Fruit fly (Drosophila melanogaster) whole organism, pupa: Measurements from ENCODE around the gene cv-c.
A peak's percentile ranks its signal among the peaks of the same experiment; 100 is the strongest.

Experiments used
- CG10348 ChIP-seq: fragments of 200-800 bp; sonication (Bioruptor generic); IDR thresholded peaks from 2 replicates; pipeline ENCODE4 v1.3.6; 2022; ENCODE audit warnings: missing biosample characterization, missing genetic modification characterization
- CG12605 ChIP-seq: fragments of 200-800 bp; sonication (Bioruptor generic); IDR thresholded peaks from 2 replicates; pipeline ENCODE4 v1.3.6; 2022; ENCODE audit warnings: missing biosample characterization, missing genetic modification characterization
- CG13204 ChIP-seq: fragments of 200-800 bp; sonication (Bioruptor generic); optimal IDR thresholded peaks from 2 replicates; lab custom pipeline; 2018; ENCODE audit warnings: missing biosample characterization, mild to moderate bottlenecking, missing genetic modification characterization, moderate library complexity
- CG14655 ChIP-seq: fragments of 200-800 bp; sonication (Bioruptor generic); optimal IDR thresholded peaks from 3 replicates; lab custom pipeline; 2017; ENCODE audit warnings: mild to moderate bottlenecking, missing biosample characterization, missing genetic modification reagents, missing genetic modification characterization
- CG15710 ChIP-seq: fragments of 200-800 bp; sonication (Bioruptor generic); optimal IDR thresholded peaks from 2 replicates; lab custom pipeline; 2018; ENCODE audit warnings: missing biosample characterization, mild to moderate bottlenecking, missing genetic modification characterization, moderate library complexity
- CG17806 ChIP-seq: fragments of 200-800 bp; sonication (Bioruptor generic); optimal IDR thresholded peaks from 2 replicates; lab custom pipeline; 2018; ENCODE audit warnings: missing biosample characterization, mild to moderate bottlenecking, missing genetic modification characterization, moderate library complexity
- CG32121 ChIP-seq: fragments of 200-800 bp; sonication (Bioruptor generic); IDR thresholded peaks from 2 replicates; pipeline ENCODE4 v1.3.6; 2022; ENCODE audit warnings: missing biosample characterization, missing genetic modification characterization
- CG34367 ChIP-seq: fragments of 200-800 bp; sonication (Bioruptor generic); optimal IDR thresholded peaks from 2 replicates; lab custom pipeline; 2018; ENCODE audit warnings: missing biosample characterization, mild to moderate bottlenecking, missing genetic modification characterization
- CG4496 ChIP-seq: fragments of 200-800 bp; sonication (Bioruptor generic); IDR thresholded peaks from 3 replicates; pipeline ENCODE4 v1.3.6; 2022; ENCODE audit warnings: missing biosample characterization, missing genetic modification characterization
- CG8159 ChIP-seq: fragments of 200-800 bp; sonication (Bioruptor generic); optimal IDR thresholded peaks from 3 replicates; lab custom pipeline; 2018; ENCODE audit warnings: missing biosample characterization, mild to moderate bottlenecking, missing genetic modification characterization, moderate library complexity
- CG8301 ChIP-seq: fragments of 200-800 bp; sonication (Bioruptor generic); optimal IDR thresholded peaks from 2 replicates; lab custom pipeline; 2018; ENCODE audit warnings: missing biosample characterization, mild to moderate bottlenecking, missing genetic modification characterization
- CG9948 ChIP-seq: fragments of 200-800 bp; sonication (Bioruptor generic); optimal IDR thresholded peaks from 2 replicates; lab custom pipeline; 2018; ENCODE audit warnings: missing biosample characterization, mild to moderate bottlenecking, missing genetic modification characterization, moderate library complexity
- D1 ChIP-seq: fragments of 200-800 bp; sonication (Bioruptor generic); optimal IDR thresholded peaks from 2 replicates; lab custom pipeline; 2018; ENCODE audit warnings: missing biosample characterization, mild to moderate bottlenecking, missing genetic modification characterization, moderate library complexity
- EcR ChIP-seq: fragments of 200-800 bp; sonication (Bioruptor generic); optimal IDR thresholded peaks from 3 replicates; lab custom pipeline; 2019; ENCODE audit warnings: missing biosample characterization, missing genetic modification characterization, mild to moderate bottlenecking, moderate library complexity, missing genetic modification reagents
- Ets98B ChIP-seq: fragments of 200-800 bp; sonication (Bioruptor generic); IDR thresholded peaks from 2 replicates; pipeline ENCODE4 v1.3.6; 2022; ENCODE audit warnings: missing biosample characterization, missing genetic modification characterization
- Pif1A ChIP-seq: fragments of 200-800 bp; sonication (Bioruptor generic); optimal IDR thresholded peaks from 3 replicates; lab custom pipeline; 2016; ENCODE audit warnings: missing biosample characterization, missing genetic modification characterization
- Pif1B ChIP-seq: fragments of 200-800 bp; sonication (Bioruptor generic); optimal IDR thresholded peaks from 3 replicates; lab custom pipeline; 2016; ENCODE audit warnings: missing biosample characterization, missing genetic modification characterization
- Snoo ChIP-seq: fragments of 200-800 bp; sonication (Bioruptor generic); optimal IDR thresholded peaks from 3 replicates; lab custom pipeline; 2017; ENCODE audit warnings: missing biosample characterization, mild to moderate bottlenecking, missing genetic modification characterization, inconsistent platforms
- fd96Ca ChIP-seq: fragments of 200-800 bp; sonication (Bioruptor generic); IDR thresholded peaks from 3 replicates; pipeline ENCODE4 v1.3.6; 2022; ENCODE audit warnings: missing biosample characterization, missing genetic modification characterization
- gl ChIP-seq: fragments of 200-800 bp; sonication (Bioruptor generic); optimal IDR thresholded peaks from 2 replicates; lab custom pipeline; 2018; ENCODE audit warnings: missing biosample characterization, mild to moderate bottlenecking, missing genetic modification characterization
- rn ChIP-seq: fragments of 200-800 bp; sonication (Bioruptor generic); IDR thresholded peaks from 2 replicates; pipeline ENCODE4 v1.3.6; 2022; ENCODE audit warnings: missing biosample characterization, missing genetic modification characterization

cv-c gene

dm6 chr3R:14498072-14498471 is 16.6 kb upstream of the cv-c start:
- TF ChIP-seq CG14655 (GFP tag; lab: Kevin White, UChicago) (peak; percentile 58), EcR (GFP tag; lab: Kevin White, UChicago) (no peak), fd96Ca (peak; percentile 47; the same call in 1 of the 3 replicates), CG8301 (tag; lab: Kevin White, UChicago) (peak; percentile 29), CG12605 (GFP tag; lab: Robert Waterston, UW) (no peak), CG8159 (peak; percentile 59), CG34367 (tag; lab: Kevin White, UChicago) (peak; percentile 54), Snoo (peak; percentile 53), CG4496 (GFP tag; lab: Robert Waterston, UW) (peak; percentile 66; the same call in 2 of the 3 replicates), CG13204 (GFP tag; lab: Kevin White, UChicago) (peak; percentile 32), Ets98B (GFP tag; lab: Robert Waterston, UW) (peak; percentile 71), CG10348 (GFP tag; lab: Robert Waterston, UW) (no peak), Pif1A (GFP tag; lab: Kevin White, UChicago) (peak; percentile 62), rn (GFP tag; lab: Robert Waterston, UW) (0 out of 2 replicates have a peak, but pooled peaks have one; percentile 44), gl (tag; lab: Kevin White, UChicago) (no peak), CG32121 (GFP tag; lab: Robert Waterston, UW) (peak; percentile 73; the same call in 1 of the 2 replicates), CG9948 (tag; lab: Kevin White, UChicago) (peak; percentile 58), CG15710 (tag; lab: Kevin White, UChicago) (peak; percentile 66), D1 (tag; lab: Kevin White, UChicago) (no peak), Pif1B (GFP tag; lab: Kevin White, UChicago) (peak; percentile 65), CG17806 (tag; lab: Kevin White, UChicago) (peak; percentile 42)
- TF ChIP-seq, all 21 proteins: peak for 16

- TF ChIP-seq CG9948 (tag; lab: Kevin White, UChicago), result peak; percentile 19
- no peak for TF ChIP-seq Pif1B (GFP tag; lab: Kevin White, UChicago)
- TF ChIP-seq Pif1A (GFP tag; lab: Kevin White, UChicago), result no peak
- peak; percentile 8 for TF ChIP-seq Snoo
- TF ChIP-seq gl (tag; lab: Kevin White, UChicago), result no peak
- TF ChIP-seq Ets98B (GFP tag; lab: Robert Waterston, UW), result peak; percentile 41; the same call in 1 of the 2 replicates
- TF ChIP-seq CG13204 (GFP tag; lab: Kevin White, UChicago), result no peak
- no peak for TF ChIP-seq EcR (GFP tag; lab: Kevin White, UChicago)
- peak; percentile 16 for TF ChIP-seq CG15710 (tag; lab: Kevin White, UChicago)
- TF ChIP-seq CG12605 (GFP tag; lab: Robert Waterston, UW), result no peak
- TF ChIP-seq CG17806 (tag; lab: Kevin White, UChicago), result peak; percentile 28
- TF ChIP-seq CG34367 (tag; lab: Kevin White, UChicago), result no peak
- no peak for TF ChIP-seq rn (GFP tag; lab: Robert Waterston, UW)
- no peak for TF ChIP-seq CG32121 (GFP tag; lab: Robert Waterston, UW)
- TF ChIP-seq CG10348 (GFP tag; lab: Robert Waterston, UW), result no peak
- no peak for TF ChIP-seq D1 (tag; lab: Kevin White, UChicago)
- TF ChIP-seq CG8301 (tag; lab: Kevin White, UChicago), result peak; percentile 10
- TF ChIP-seq CG14655 (GFP tag; lab: Kevin White, UChicago), result peak; percentile 23
- peak; percentile 42 for TF ChIP-seq CG8159
- TF ChIP-seq CG4496 (GFP tag; lab: Robert Waterston, UW), result no peak
- no peak for TF ChIP-seq fd96Ca
Measured at dm6 chr3R:14496385-14496784, 14.9 kb upstream of the cv-c start.

dm6 chr3R:14493936-14494335 is 12.4 kb upstream of the cv-c start:
- no peak for TF ChIP-seq Pif1A (GFP tag; lab: Kevin White, UChicago)
- no peak for TF ChIP-seq CG12605 (GFP tag; lab: Robert Waterston, UW)
- no peak for TF ChIP-seq CG32121 (GFP tag; lab: Robert Waterston, UW)
- no peak for TF ChIP-seq Ets98B (GFP tag; lab: Robert Waterston, UW)
- no peak for TF ChIP-seq EcR (GFP tag; lab: Kevin White, UChicago)
- TF ChIP-seq CG8301 (tag; lab: Kevin White, UChicago), result no peak
- no peak for TF ChIP-seq CG10348 (GFP tag; lab: Robert Waterston, UW)
- TF ChIP-seq Snoo, result no peak
- no peak for TF ChIP-seq CG17806 (tag; lab: Kevin White, UChicago)
- no peak for TF ChIP-seq CG14655 (GFP tag; lab: Kevin White, UChicago)
- no peak for TF ChIP-seq CG8159
- no peak for TF ChIP-seq CG9948 (tag; lab: Kevin White, UChicago)
- no peak for TF ChIP-seq CG13204 (GFP tag; lab: Kevin White, UChicago)
- TF ChIP-seq CG34367 (tag; lab: Kevin White, UChicago), result no peak
- TF ChIP-seq CG15710 (tag; lab: Kevin White, UChicago), result no peak
- TF ChIP-seq D1 (tag; lab: Kevin White, UChicago), result no peak
- TF ChIP-seq, all 21 proteins: peak for 0

- TF ChIP-seq Snoo (no peak), CG8159 (peak; percentile 9), Ets98B (GFP tag; lab: Robert Waterston, UW) (peak; percentile 38), CG13204 (GFP tag; lab: Kevin White, UChicago) (no peak), CG14655 (GFP tag; lab: Kevin White, UChicago) (peak; percentile 39), gl (tag; lab: Kevin White, UChicago) (no peak), CG34367 (tag; lab: Kevin White, UChicago) (no peak), EcR (GFP tag; lab: Kevin White, UChicago) (no peak), CG15710 (tag; lab: Kevin White, UChicago) (no peak), CG17806 (tag; lab: Kevin White, UChicago) (peak; percentile 6), CG32121 (GFP tag; lab: Robert Waterston, UW) (no peak), CG8301 (tag; lab: Kevin White, UChicago) (peak; percentile 33), Pif1A (GFP tag; lab: Kevin White, UChicago) (no peak), CG12605 (GFP tag; lab: Robert Waterston, UW) (no peak), D1 (tag; lab: Kevin White, UChicago) (no peak), CG10348 (GFP tag; lab: Robert Waterston, UW) (no peak), Pif1B (GFP tag; lab: Kevin White, UChicago) (no peak), CG9948 (tag; lab: Kevin White, UChicago) (peak; percentile 25), rn (GFP tag; lab: Robert Waterston, UW) (no peak), fd96Ca (no peak), CG4496 (GFP tag; lab: Robert Waterston, UW) (no peak)
Measured at dm6 chr3R:14492287-14492889, 10.9 kb upstream of the cv-c start.
